Worm (Caenorhabditis elegans) whole organism, L4 larva: ENCODE data around the gene cal-3.

Experiments
- ZK546.5 ChIP-seq, 2 experiments: sonication (generic microtip); optimal IDR thresholded peaks; 2 replicates each; lab custom pipeline; 2017; ENCODE audit warnings: missing biosample characterization in 2 of 2, missing genetic modification characterization in 2 of 2
- ceh-82 ChIP-seq: sonication (generic microtip); optimal IDR thresholded peaks from 2 replicates; lab custom pipeline; 2017; ENCODE audit warnings: missing biosample characterization, missing genetic modification characterization
- cey-2 ChIP-seq: sonication (generic microtip); optimal IDR thresholded peaks from 3 replicates; lab custom pipeline; 2017; ENCODE audit warnings: missing genetic modification characterization, mild to moderate bottlenecking, missing compliant biosample characterization, antibody characterized with exemption, borderline replicate concordance; ENCODE audit not compliant: insufficient read depth
- daf-16 ChIP-seq, 3 experiments: sonication (generic microtip); optimal IDR thresholded peaks; 2 replicates each; lab custom pipeline; 2016 to 2017; ENCODE audit warnings: missing genetic modification characterization in 3 of 3, missing genetic modification reagents in 3 of 3, mild to moderate bottlenecking in 2 of 3, missing compliant biosample characterization in 2 of 3, missing biosample characterization in 1 of 3, moderate library complexity in 1 of 3
- fkh-10 ChIP-seq: fragments of 150-350 bp; optimal IDR thresholded peaks from 2 replicates; lab custom pipeline; 2014; ENCODE audit warnings: missing biosample characterization, missing genetic modification reagents, missing genetic modification characterization
- lin-29 ChIP-seq: fragments of 200-800 bp; sonication (Bioruptor generic); IDR thresholded peaks from 2 replicates; pipeline ENCODE4 v1.3.6; 2022; ENCODE audit warnings: missing genetic modification reagents, missing genetic modification characterization, missing compliant biosample characterization
- lin-38 ChIP-seq: fragments of 200-800 bp; sonication (Bioruptor generic); IDR thresholded peaks from 2 replicates; pipeline ENCODE4 v1.3.6; 2022; ENCODE audit warnings: missing genetic modification reagents, missing genetic modification characterization, missing compliant biosample characterization
- lin-39 ChIP-seq: fragments of 150-350 bp; optimal IDR thresholded peaks from 2 replicates; lab custom pipeline; 2014; ENCODE audit warnings: missing biosample characterization, missing genetic modification reagents, missing genetic modification characterization
- lsy-2 ChIP-seq, 2 experiments: fragments of 150-350 bp in 1 of 2; sonication (generic microtip) in 1 of 2; optimal IDR thresholded peaks; 2 replicates each; lab custom pipeline; 2014 to 2017; ENCODE audit warnings: missing biosample characterization in 2 of 2, missing genetic modification characterization in 2 of 2
- mdl-1 ChIP-seq, 2 experiments: fragments of 150-350 bp in 1 of 2; sonication (generic microtip) in 1 of 2; optimal IDR thresholded peaks; 2 replicates each; lab custom pipeline; 2014 to 2017; ENCODE audit warnings: missing biosample characterization in 2 of 2, missing genetic modification characterization in 2 of 2
- nhr-76 ChIP-seq: fragments of 150-350 bp; optimal IDR thresholded peaks from 2 replicates; lab custom pipeline; 2014; ENCODE audit warnings: missing biosample characterization, missing genetic modification characterization
- set-16 ChIP-seq: fragments of 200-800 bp; sonication (Bioruptor generic); IDR thresholded peaks from 2 replicates; pipeline ENCODE4 v1.3.6; 2022; ENCODE audit warnings: missing genetic modification reagents, missing genetic modification characterization, missing compliant biosample characterization
- snpc-4 ChIP-seq: fragments of 150-350 bp; optimal IDR thresholded peaks from 2 replicates; lab custom pipeline; 2014; ENCODE audit warnings: missing biosample characterization, missing genetic modification characterization

DNA sequence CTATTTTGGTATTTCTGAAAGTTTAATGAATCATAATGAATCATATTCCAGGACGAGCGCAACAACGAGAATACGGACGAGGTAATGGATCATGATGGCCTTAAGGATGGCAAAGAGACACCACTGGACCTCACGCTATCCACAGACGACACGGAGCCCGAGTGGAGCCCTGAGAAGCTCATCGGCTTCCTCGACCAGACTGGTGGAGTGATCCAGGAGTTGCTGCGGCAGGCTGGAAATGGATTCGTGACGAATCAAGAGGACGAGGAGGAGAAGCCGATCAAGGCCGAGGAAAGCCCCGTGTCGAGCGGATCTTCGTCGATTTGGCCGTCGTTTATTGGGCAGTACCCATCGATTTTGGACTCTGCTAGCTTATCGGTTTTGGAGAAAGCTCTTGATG, 24.6 kb upstream of the cal-3 start:
- TF ChIP-seq ceh-82 (tag; lab: Kevin White, UChicago) = no peak
- TF ChIP-seq lsy-2 (tag; optimal IDR thresholded peaks at IDR 0.05; lab: Kevin White, UChicago) = no peak
- TF ChIP-seq daf-16 (GFP tag; optimal IDR thresholded peaks at IDR 0.05; lab: Kevin White, UChicago) = no peak
- no peak for TF ChIP-seq daf-16 (tag; optimal IDR thresholded peaks at IDR 0.05; lab: Kevin White, UChicago)
- peak; percentile 70; the same call in 1 of the 2 replicates for TF ChIP-seq set-16 (GFP tag; lab: Robert Waterston, UW)
- TF ChIP-seq ZK546.5 (tag; optimal IDR thresholded peaks at IDR 0.05; lab: Kevin White, UChicago) = no peak
- TF ChIP-seq fkh-10 (GFP tag; lab: Kevin White, UChicago) = no peak
- TF ChIP-seq lin-38 (GFP tag; lab: Robert Waterston, UW) = no peak
- no peak for TF ChIP-seq snpc-4 (tag; lab: Kevin White, UChicago)
- no peak for TF ChIP-seq lin-29 (GFP tag; lab: Robert Waterston, UW)
- TF ChIP-seq cey-2 = no peak
- no peak for TF ChIP-seq lin-39 (tag; lab: Kevin White, UChicago)
- TF ChIP-seq mdl-1 (tag; optimal IDR thresholded peaks at IDR 0.05; lab: Kevin White, UChicago) = no peak
- TF ChIP-seq nhr-76 (tag; lab: Kevin White, UChicago) = no peak
